Worm (Caenorhabditis elegans) whole organism, young adult: ENCODE measurements around the gene T10D4.14.
"Not testable (repeated sequence)": the region's sequence is repeated elsewhere in the genome, so short reads cannot be mapped to it uniquely, and the experiment has no call there.

Experiments
- B0019.2 ChIP-seq: fragments of 200-800 bp; sonication (Bioruptor generic); conservative IDR thresholded peaks from 2 replicates; pipeline ENCODE4 v1.3.6; 2022; ENCODE audit warnings: missing genetic modification reagents, missing genetic modification characterization, missing compliant biosample characterization
- B0261.1 ChIP-seq: sonication (generic microtip); optimal IDR thresholded peaks from 2 replicates; lab custom pipeline; 2016; ENCODE audit warnings: mild to moderate bottlenecking, missing genetic modification characterization, moderate library complexity, missing compliant biosample characterization
- F22D6.2 ChIP-seq: sonication (generic microtip); optimal IDR thresholded peaks from 2 replicates; lab custom pipeline; 2016; ENCODE audit warnings: mild to moderate bottlenecking, missing genetic modification characterization, missing compliant biosample characterization
- F37B4.10 ChIP-seq: fragments of 200-800 bp; sonication (Bioruptor generic); IDR thresholded peaks from 2 replicates; pipeline ENCODE4 v1.3.6; 2022; ENCODE audit warnings: missing genetic modification characterization, missing compliant biosample characterization
- K11D2.4 ChIP-seq: fragments of 200-800 bp; sonication (Bioruptor generic); IDR thresholded peaks from 2 replicates; pipeline ENCODE4 v1.3.6; 2022; ENCODE audit warnings: missing genetic modification reagents, missing genetic modification characterization, missing compliant biosample characterization
- Y56A3A.18 ChIP-seq: fragments of 200-800 bp; sonication (Bioruptor generic); IDR thresholded peaks from 2 replicates; pipeline ENCODE4 v1.3.6; 2022; ENCODE audit warnings: missing genetic modification reagents, missing genetic modification characterization, missing compliant biosample characterization
- Y95B8A.8 ChIP-seq: fragments of 200-800 bp; sonication (Bioruptor generic); IDR thresholded peaks from 2 replicates; pipeline ENCODE4 v1.3.6; 2022; ENCODE audit warnings: missing genetic modification reagents, missing genetic modification characterization, missing compliant biosample characterization
- aptf-3 ChIP-seq: fragments of 200-800 bp; sonication (Bioruptor generic); IDR thresholded peaks from 2 replicates; pipeline ENCODE4 v1.3.6; 2022; ENCODE audit warnings: missing genetic modification characterization, missing compliant biosample characterization
- bed-2 ChIP-seq: fragments of 200-800 bp; sonication (Bioruptor generic); IDR thresholded peaks from 2 replicates; pipeline ENCODE4 v1.3.6; 2022; ENCODE audit warnings: missing genetic modification reagents, missing genetic modification characterization, missing compliant biosample characterization
- cebp-2 ChIP-seq: fragments of 200-800 bp; sonication (Bioruptor generic); IDR thresholded peaks from 2 replicates; pipeline ENCODE4 v1.3.6; 2022; ENCODE audit warnings: missing genetic modification characterization, missing compliant biosample characterization
- ceh-100 ChIP-seq: fragments of 200-800 bp; sonication (Bioruptor generic); IDR thresholded peaks from 2 replicates; pipeline ENCODE4 v1.3.6; 2022; ENCODE audit warnings: missing genetic modification reagents, missing genetic modification characterization, missing compliant biosample characterization
- ceh-27 ChIP-seq: fragments of 200-800 bp; sonication (Bioruptor generic); optimal IDR thresholded peaks from 2 replicates; lab custom pipeline; 2018; ENCODE audit warnings: mild to moderate bottlenecking, missing genetic modification characterization, moderate library complexity, missing compliant biosample characterization
- ceh-40 ChIP-seq: fragments of 200-800 bp; sonication (Bioruptor generic); IDR thresholded peaks from 2 replicates; pipeline ENCODE4 v1.3.6; 2022; ENCODE audit warnings: missing genetic modification characterization, missing compliant biosample characterization
- egl-18 ChIP-seq: fragments of 200-800 bp; sonication (Bioruptor generic); IDR thresholded peaks from 2 replicates; pipeline ENCODE4 v1.3.6; 2022; ENCODE audit warnings: missing genetic modification reagents, missing genetic modification characterization, missing compliant biosample characterization
- egl-44 ChIP-seq: fragments of 200-800 bp; sonication (Bioruptor generic); IDR thresholded peaks from 2 replicates; pipeline ENCODE4 v1.3.6; 2022; ENCODE audit warnings: missing genetic modification reagents, missing genetic modification characterization, missing compliant biosample characterization
- ets-4 ChIP-seq: fragments of 200-800 bp; sonication (Bioruptor generic); optimal IDR thresholded peaks from 2 replicates; lab custom pipeline; 2018; ENCODE audit warnings: mild to moderate bottlenecking, missing genetic modification characterization, missing compliant biosample characterization
- gei-17 ChIP-seq: fragments of 200-800 bp; sonication (Bioruptor generic); optimal IDR thresholded peaks from 2 replicates; lab custom pipeline; 2018; ENCODE audit warnings: mild to moderate bottlenecking, missing genetic modification characterization, missing compliant biosample characterization
- hrde-1 ChIP-seq: sonication (generic microtip); optimal IDR thresholded peaks from 2 replicates; lab custom pipeline; 2016; ENCODE audit warnings: missing genetic modification characterization, mild to moderate bottlenecking, missing compliant biosample characterization, moderate library complexity, missing genotype, missing genetic modification reagents, borderline replicate concordance
- let-607 ChIP-seq, 2 experiments: fragments of 200-800 bp in 1 of 2; sonication (Bioruptor generic) in 1 of 2; sonication (generic microtip) in 1 of 2; optimal IDR thresholded peaks; 2 replicates each; lab custom pipeline; 2016 to 2018; ENCODE audit warnings: mild to moderate bottlenecking in 2 of 2, missing compliant biosample characterization in 2 of 2, missing genetic modification characterization in 2 of 2, moderate library complexity in 2 of 2, missing genotype in 1 of 2
- madf-3 ChIP-seq: fragments of 200-800 bp; sonication (Bioruptor generic); IDR thresholded peaks from 2 replicates; pipeline ENCODE4 v1.3.6; 2022; ENCODE audit warnings: missing genetic modification reagents, missing genetic modification characterization, missing compliant biosample characterization
- madf-6 ChIP-seq: fragments of 200-800 bp; sonication (Bioruptor generic); IDR thresholded peaks from 2 replicates; pipeline ENCODE4 v1.3.6; 2022; ENCODE audit warnings: missing genetic modification reagents, missing genetic modification characterization, missing compliant biosample characterization
- madf-8 ChIP-seq: fragments of 200-800 bp; sonication (Bioruptor generic); conservative IDR thresholded peaks from 2 replicates; pipeline ENCODE4 v1.3.6; 2022; ENCODE audit warnings: missing genetic modification reagents, missing genetic modification characterization, missing compliant biosample characterization
- nhr-27 ChIP-seq: fragments of 200-800 bp; sonication (Bioruptor generic); optimal IDR thresholded peaks from 2 replicates; lab custom pipeline; 2018; ENCODE audit warnings: mild to moderate bottlenecking, missing genetic modification characterization, moderate library complexity, missing compliant biosample characterization
- nhr-90 ChIP-seq: sonication (generic microtip); optimal IDR thresholded peaks from 2 replicates; lab custom pipeline; 2016; ENCODE audit warnings: missing genotype, mild to moderate bottlenecking, missing genetic modification characterization, missing compliant biosample characterization
- rpc-1 ChIP-seq, 2 experiments: fragments of 150-350 bp in 1 of 2; sonication (generic microtip) in 1 of 2; optimal IDR thresholded peaks; 2 replicates each; lab custom pipeline; 2014 to 2018; ENCODE audit warnings: missing biosample characterization in 1 of 2, missing genetic modification characterization in 1 of 2, missing genetic modification reagents in 1 of 2, missing genotype in 1 of 2
- sea-2 ChIP-seq: fragments of 200-800 bp; sonication (Bioruptor generic); IDR thresholded peaks from 2 replicates; pipeline ENCODE4 v1.3.6; 2022; ENCODE audit warnings: missing genetic modification characterization, missing compliant biosample characterization
- snpc-1.3 ChIP-seq: sonication (generic microtip); optimal IDR thresholded peaks from 2 replicates; lab custom pipeline; 2017; ENCODE audit warnings: missing genetic modification characterization, mild to moderate bottlenecking, missing compliant biosample characterization, antibody characterized with exemption, moderate library complexity, missing genotype, missing genetic modification reagents; ENCODE audit not compliant: insufficient read depth
- snpc-4 ChIP-seq, 5 experiments: fragments of 150-350 bp in 1 of 5; sonication (generic microtip) in 4 of 5; optimal IDR thresholded peaks; 2 replicates each; lab custom pipeline; 2014 to 2018; ENCODE audit warnings: missing genetic modification characterization in 5 of 5, missing biosample characterization in 3 of 5, antibody characterized with exemption in 2 of 5, mild to moderate bottlenecking in 2 of 5, missing compliant biosample characterization in 2 of 5, missing genotype in 2 of 5, moderate library complexity in 2 of 5, missing genetic modification reagents in 1 of 5
- somi-1 ChIP-seq: fragments of 200-800 bp; sonication (Bioruptor generic); optimal IDR thresholded peaks from 2 replicates; lab custom pipeline; 2018; ENCODE audit warnings: mild to moderate bottlenecking, missing genetic modification characterization, missing compliant biosample characterization
- sptf-2 ChIP-seq: fragments of 200-800 bp; sonication (Bioruptor generic); optimal IDR thresholded peaks from 2 replicates; lab custom pipeline; 2018; ENCODE audit warnings: mild to moderate bottlenecking, missing genetic modification characterization, missing compliant biosample characterization
- tbp1 ChIP-seq: fragments of 200-800 bp; sonication (Bioruptor generic); optimal IDR thresholded peaks from 2 replicates; lab custom pipeline; 2018; ENCODE audit warnings: mild to moderate bottlenecking, missing genetic modification characterization, missing compliant biosample characterization
- zfh-2 ChIP-seq: fragments of 200-800 bp; sonication (Bioruptor generic); conservative IDR thresholded peaks from 2 replicates; pipeline ENCODE4 v1.3.6; 2022; ENCODE audit warnings: missing genetic modification reagents, missing genetic modification characterization, missing compliant biosample characterization
- zim-3 ChIP-seq: sonication (generic microtip); optimal IDR thresholded peaks from 2 replicates; lab custom pipeline; 2017; ENCODE audit warnings: mild to moderate bottlenecking, missing genetic modification characterization, moderate library complexity, missing compliant biosample characterization
- ztf-28 ChIP-seq: fragments of 200-800 bp; sonication (Bioruptor generic); IDR thresholded peaks from 2 replicates; pipeline ENCODE4 v1.3.6; 2022; ENCODE audit warnings: missing genetic modification reagents, missing genetic modification characterization, missing compliant biosample characterization

The T10D4.14 gene

DNA sequence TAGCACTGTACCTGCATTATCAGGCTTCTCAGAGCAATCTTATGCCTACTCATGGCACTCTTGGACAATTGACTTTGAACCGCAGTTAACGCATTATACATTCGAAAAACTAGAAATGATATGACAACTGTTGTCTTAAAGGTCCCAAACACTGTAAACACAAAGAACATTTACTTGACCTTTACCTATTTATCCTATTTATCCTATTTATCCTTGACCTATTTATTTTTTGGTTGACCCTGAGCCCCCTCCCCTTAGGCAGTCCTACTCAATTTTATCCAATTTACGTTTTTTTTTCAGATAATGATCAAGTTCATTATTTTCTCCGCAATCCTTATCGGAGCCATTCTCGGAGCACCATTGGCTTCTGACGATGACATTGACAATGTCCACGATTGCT lies at the start of gene T10D4.14, which contains the start of gene T10D4.19:
Gene T10D4.14 (minus strand): TSS at position 101 of the 400 bp plus-strand sequence.
Gene T10D4.19 (plus strand): TSS at position 304 of the 400 bp plus-strand sequence.
- TF ChIP-seq B0019.2 (GFP tag; lab: Robert Waterston, UW): no peak

DNA sequence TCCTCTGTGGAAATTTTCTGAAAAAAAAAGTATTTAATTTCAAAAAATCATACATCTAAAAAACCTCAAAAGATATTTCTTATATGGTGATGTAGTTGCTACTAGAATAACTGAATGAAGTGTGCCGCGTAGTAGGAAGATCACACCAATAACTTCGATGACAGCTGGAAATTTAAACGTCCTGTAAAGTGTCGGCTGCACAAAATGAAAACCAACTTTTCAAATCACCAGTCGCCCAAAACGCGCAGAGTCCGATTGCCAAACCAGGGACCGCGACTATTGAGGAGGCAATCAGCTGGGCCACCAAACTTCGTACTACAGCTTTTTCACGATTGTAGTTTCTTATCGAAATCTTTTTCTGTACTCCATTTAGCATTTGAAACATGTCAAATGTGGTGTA lies 49.7 kb upstream of the T10D4.14 start, which contains the start of gene sri-48:
Gene sri-48 (minus strand): TSS at position 101 of the 400 bp plus-strand sequence.
- TF ChIP-seq ceh-100 (GFP tag; lab: Robert Waterston, UW); nhr-27 (tag; lab: Kevin White, UChicago); somi-1: not testable (repeated sequence)

DNA sequence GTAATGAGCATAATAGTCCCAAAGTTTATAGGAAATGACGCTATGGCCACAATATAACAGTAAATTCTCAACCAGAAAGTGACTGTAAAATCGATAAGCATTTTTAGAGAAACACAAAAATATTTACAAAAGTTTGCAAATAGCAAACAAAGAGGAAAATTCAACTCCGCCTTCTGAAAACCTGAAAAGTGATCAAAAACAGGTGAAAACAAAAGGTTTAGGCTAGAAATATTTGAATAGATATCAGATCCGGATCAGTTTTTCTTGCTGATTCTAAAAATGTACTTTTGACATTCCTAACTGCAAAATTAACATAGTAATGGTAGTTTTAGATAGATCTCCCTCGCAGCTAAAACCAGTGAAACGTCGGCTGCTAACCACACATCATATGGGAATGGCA lies 47.5 kb upstream of the T10D4.14 start, which contains the start of gene sri-51:
Gene sri-51 (minus strand): TSS at position 101 of the 400 bp plus-strand sequence.
- TF ChIP-seq B0019.2 (GFP tag; lab: Robert Waterston, UW): no peak
- no peak for TF ChIP-seq cebp-2
- no peak for TF ChIP-seq sptf-2 (GFP tag; lab: Kevin White, UChicago)
- no peak for TF ChIP-seq let-607 (tag; optimal IDR thresholded peaks at IDR 0.05; lab: Kevin White, UChicago)
- TF ChIP-seq B0261.1 (tag; lab: Kevin White, UChicago): no peak
- TF ChIP-seq F22D6.2 (tag; lab: Kevin White, UChicago): no peak
- TF ChIP-seq Y95B8A.8: no peak
- no peak for TF ChIP-seq ceh-40 (GFP tag; lab: Robert Waterston, UW)
- TF ChIP-seq madf-3 (GFP tag; lab: Robert Waterston, UW): no peak

- TF ChIP-seq rpc-1 (optimal IDR thresholded peaks at IDR 0.05; lab: Kevin White, UChicago) (no peak), rpc-1 (tag; optimal IDR thresholded peaks at IDR 0.05; lab: Kevin White, UChicago) (no peak), egl-44 (no peak), tbp1 (GFP tag; lab: Kevin White, UChicago) (no peak), snpc-1.3 (tag; lab: Kevin White, UChicago) (no peak), F37B4.10 (GFP tag; lab: Robert Waterston, UW) (no peak), ets-4 (no peak), cebp-2 (no peak), ceh-27 (GFP tag; lab: Kevin White, UChicago) (no peak), madf-6 (GFP tag; lab: Robert Waterston, UW) (no peak), gei-17 (GFP tag; lab: Kevin White, UChicago) (no peak), hrde-1 (tag; lab: Kevin White, UChicago) (no peak), madf-8 (GFP tag; lab: Robert Waterston, UW) (no peak), Y56A3A.18 (GFP tag; lab: Robert Waterston, UW) (no peak), aptf-3 (GFP tag; lab: Robert Waterston, UW) (no peak), K11D2.4 (no peak), nhr-90 (no peak), zfh-2 (GFP tag; lab: Robert Waterston, UW) (no peak), ztf-28 (GFP tag; lab: Robert Waterston, UW) (no peak)
- TF ChIP-seq, all 124 proteins: peak for 0
These were observed 45.5 kb upstream of the T10D4.14 start, which contains the start of gene gcy-15 for ce11 chrII:3196966-3197365. TSS of gene gcy-15 (minus strand) at chrII:3197066.

DNA sequence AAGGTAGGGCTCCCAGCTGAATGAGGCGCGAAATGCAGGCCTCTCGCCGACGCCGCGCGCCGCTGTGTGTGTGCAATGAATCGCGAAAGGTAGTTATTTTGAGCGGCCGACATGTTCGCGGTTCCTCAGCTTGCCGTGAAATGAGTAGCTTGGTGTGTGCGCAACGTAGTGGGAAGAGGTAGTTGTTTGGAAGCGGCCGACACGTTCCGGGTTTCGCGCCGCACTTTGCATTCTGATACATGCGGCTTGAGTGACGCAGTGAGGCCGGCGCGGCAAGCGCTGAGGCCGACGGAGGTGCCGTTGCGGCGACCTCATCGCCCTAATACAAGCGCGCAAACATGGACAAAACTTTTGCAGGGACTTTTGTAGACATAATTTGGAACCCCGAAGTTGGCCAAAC lies 44.2 kb upstream of the T10D4.14 start:
- TF ChIP-seq snpc-4 (GFP tag; optimal IDR thresholded peaks at IDR 0.05; lab: Kevin White, UChicago) (no peak), snpc-4 (tag; optimal IDR thresholded peaks at IDR 0.05; lab: Kevin White, UChicago) (peak in 1 of 4 experiments; percentile 68), sea-2 (GFP tag; lab: Robert Waterston, UW) (no peak), madf-3 (GFP tag; lab: Robert Waterston, UW) (no peak), zim-3 (tag; lab: Kevin White, UChicago) (no peak), egl-18 (GFP tag; lab: Robert Waterston, UW) (no peak), zfh-2 (GFP tag; lab: Robert Waterston, UW) (peak; percentile 69; the same call in 1 of the 2 replicates), bed-2 (no peak)
